Worm (Caenorhabditis elegans) whole organism, mixed stage, embryonic: ENCODE data around the gene C28G1.10.

ENCODE experiments used
- M03D4.4 ChIP-seq: sonication (generic microtip); optimal IDR thresholded peaks from 2 replicates; lab custom pipeline; 2017; ENCODE audit warnings: mild to moderate bottlenecking, missing genetic modification characterization, missing compliant biosample characterization
- blmp-1 ChIP-seq: fragments of 150-350 bp; optimal IDR thresholded peaks from 2 replicates; lab custom pipeline; 2014; ENCODE audit warnings: missing biosample characterization, missing genetic modification characterization
- ceh-39 ChIP-seq: fragments of 150-350 bp; optimal IDR thresholded peaks from 2 replicates; lab custom pipeline; 2014; ENCODE audit warnings: missing biosample characterization, missing genetic modification characterization
- ceh-43 ChIP-seq: fragments of 200-800 bp; sonication (Bioruptor generic); optimal IDR thresholded peaks from 2 replicates; lab custom pipeline; 2018; ENCODE audit warnings: mild to moderate bottlenecking, missing genetic modification characterization, moderate library complexity, missing compliant biosample characterization
- ces-1 ChIP-seq: fragments of 150-350 bp; optimal IDR thresholded peaks from 2 replicates; lab custom pipeline; 2014; ENCODE audit warnings: missing biosample characterization, missing genetic modification reagents, missing genetic modification characterization
- drap-1 ChIP-seq: fragments of 200-800 bp; sonication (Bioruptor generic); optimal IDR thresholded peaks from 3 replicates; lab custom pipeline; 2018; ENCODE audit warnings: mild to moderate bottlenecking, missing genetic modification characterization, missing compliant biosample characterization
- elt-3 ChIP-seq: fragments of 150-350 bp; optimal IDR thresholded peaks from 2 replicates; lab custom pipeline; 2014; ENCODE audit warnings: missing biosample characterization, missing genetic modification characterization
- lin-13 ChIP-seq: fragments of 150-350 bp; optimal IDR thresholded peaks from 2 replicates; lab custom pipeline; 2014; ENCODE audit warnings: missing biosample characterization, missing genetic modification characterization
- lin-32 ChIP-seq: fragments of 200-800 bp; sonication (Bioruptor generic); optimal IDR thresholded peaks from 2 replicates; lab custom pipeline; 2018; ENCODE audit warnings: mild to moderate bottlenecking, missing genetic modification characterization, missing compliant biosample characterization
- lsy-2 ChIP-seq: fragments of 150-350 bp; optimal IDR thresholded peaks from 2 replicates; lab custom pipeline; 2014; ENCODE audit warnings: missing biosample characterization, missing genetic modification characterization
- mab-5 ChIP-seq: fragments of 150-350 bp; optimal IDR thresholded peaks from 2 replicates; lab custom pipeline; 2014; ENCODE audit warnings: missing biosample characterization, missing genetic modification characterization
- nhr-2 ChIP-seq: fragments of 150-350 bp; optimal IDR thresholded peaks from 2 replicates; lab custom pipeline; 2014; ENCODE audit warnings: missing biosample characterization, missing genetic modification characterization
- nhr-237 ChIP-seq: fragments of 150-350 bp; optimal IDR thresholded peaks from 2 replicates; lab custom pipeline; 2014; ENCODE audit warnings: missing biosample characterization, missing genetic modification characterization
- nhr-28 ChIP-seq: fragments of 150-350 bp; optimal IDR thresholded peaks from 2 replicates; lab custom pipeline; 2014; ENCODE audit warnings: missing biosample characterization, missing genetic modification characterization
- nhr-76 ChIP-seq: sonication (generic microtip); optimal IDR thresholded peaks from 2 replicates; lab custom pipeline; 2017; ENCODE audit warnings: missing biosample characterization, missing genetic modification characterization
- pha-4 ChIP-seq: fragments of 150-350 bp; optimal IDR thresholded peaks from 2 replicates; lab custom pipeline; 2018; ENCODE audit warnings: missing biosample characterization, missing genetic modification reagents, missing genetic modification characterization
- sptf-1 ChIP-seq: sonication (generic microtip); optimal IDR thresholded peaks from 2 replicates; lab custom pipeline; 2017; ENCODE audit warnings: mild to moderate bottlenecking, missing genetic modification characterization, moderate library complexity, missing compliant biosample characterization
- tbx-8 ChIP-seq: fragments of 200-800 bp; sonication (Bioruptor generic); optimal IDR thresholded peaks from 2 replicates; lab custom pipeline; 2018; ENCODE audit warnings: mild to moderate bottlenecking, missing genetic modification characterization, moderate library complexity, missing compliant biosample characterization
- unc-120 ChIP-seq: sonication (generic microtip); optimal IDR thresholded peaks from 2 replicates; lab custom pipeline; 2017; ENCODE audit warnings: missing genetic modification characterization, missing compliant biosample characterization; ENCODE audit not compliant: poor library complexity, severe bottlenecking
- unc-39 ChIP-seq: fragments of 150-350 bp; optimal IDR thresholded peaks from 2 replicates; lab custom pipeline; 2014; ENCODE audit warnings: missing biosample characterization, missing genetic modification characterization
- unc-62 ChIP-seq: fragments of 150-350 bp; optimal IDR thresholded peaks from 2 replicates; lab custom pipeline; 2014; ENCODE audit warnings: missing biosample characterization, missing genetic modification reagents, missing genetic modification characterization
- zip-8 ChIP-seq: fragments of 150-350 bp; optimal IDR thresholded peaks from 2 replicates; lab custom pipeline; 2014; ENCODE audit warnings: missing biosample characterization, missing genetic modification characterization

C28G1.10 gene

DNA sequence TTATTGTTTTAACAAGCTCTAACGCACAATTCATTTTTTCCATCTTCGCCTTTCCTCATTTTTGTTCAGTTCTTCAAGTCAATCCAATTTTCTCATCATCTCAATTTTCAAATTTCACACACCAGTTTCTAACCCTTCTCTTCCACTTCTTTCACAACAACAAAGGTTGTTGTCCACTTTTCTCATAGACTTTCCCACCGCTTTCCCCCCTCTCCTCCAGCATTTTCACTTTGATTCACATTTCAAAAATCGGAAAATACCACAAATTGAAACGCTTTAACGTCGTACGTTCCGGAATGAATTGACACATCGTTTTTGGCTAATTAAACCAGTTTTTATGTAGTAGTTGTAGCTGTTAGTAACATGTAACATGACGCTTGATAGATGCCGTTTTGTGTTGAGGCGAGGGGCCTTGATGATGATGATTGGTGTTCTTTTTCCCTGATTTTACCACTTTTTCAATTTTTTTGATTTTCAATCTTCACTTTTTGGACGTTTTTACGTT lies 43.4 kb downstream of the C28G1.10 start:
- TF ChIP-seq blmp-1 (tag; lab: Kevin White, UChicago) (peak; percentile 55), unc-39 (tag; lab: Kevin White, UChicago) (no peak)

DNA sequence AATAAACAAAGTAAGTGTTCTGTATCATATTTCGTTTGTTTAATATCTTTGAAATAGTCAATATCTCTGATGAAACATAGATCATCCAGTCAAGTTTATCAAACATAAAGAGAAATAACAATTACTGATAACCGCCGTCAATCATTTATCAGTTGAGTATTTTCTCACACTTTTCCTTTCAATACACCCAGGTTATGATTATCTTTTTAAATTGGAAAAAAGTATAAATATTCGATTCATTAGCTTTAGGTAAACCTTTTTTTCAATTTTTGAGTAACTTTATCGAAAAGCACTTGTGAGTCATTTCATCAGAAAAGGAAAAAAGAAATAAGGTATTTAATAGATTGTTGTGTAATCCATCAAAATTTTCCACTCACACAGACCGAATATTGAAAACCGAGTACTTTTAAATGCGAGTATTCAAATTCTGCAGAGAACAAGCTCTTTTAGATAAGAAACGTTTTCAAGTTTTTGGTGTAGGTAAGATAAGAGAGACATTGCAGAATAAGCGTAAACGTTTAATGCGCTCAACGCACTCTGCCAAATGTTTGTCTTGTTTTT lies 44.6 kb downstream of the C28G1.10 start:
- TF ChIP-seq unc-62 (GFP tag; lab: Kevin White, UChicago), result no peak
- TF ChIP-seq blmp-1 (tag; lab: Kevin White, UChicago), result no peak
- no peak for TF ChIP-seq nhr-2 (tag; lab: Kevin White, UChicago)
- no peak for TF ChIP-seq zip-8
- no peak for TF ChIP-seq nhr-237 (tag; lab: Kevin White, UChicago)
- TF ChIP-seq lsy-2 (tag; lab: Kevin White, UChicago), result no peak
- no peak for TF ChIP-seq M03D4.4 (tag; lab: Kevin White, UChicago)
- TF ChIP-seq elt-3, result no peak
- TF ChIP-seq unc-120 (tag; lab: Kevin White, UChicago), result no peak
- no peak for TF ChIP-seq unc-39 (tag; lab: Kevin White, UChicago)
- TF ChIP-seq nhr-28, result no peak
- no peak for TF ChIP-seq lin-13 (tag; lab: Kevin White, UChicago)
- TF ChIP-seq ceh-43 (GFP tag; lab: Kevin White, UChicago), result no peak
- no peak for TF ChIP-seq pha-4 (tag; lab: Kevin White, UChicago)
- TF ChIP-seq lin-32 (GFP tag; lab: Kevin White, UChicago), result no peak
- no peak for TF ChIP-seq mab-5

DNA sequence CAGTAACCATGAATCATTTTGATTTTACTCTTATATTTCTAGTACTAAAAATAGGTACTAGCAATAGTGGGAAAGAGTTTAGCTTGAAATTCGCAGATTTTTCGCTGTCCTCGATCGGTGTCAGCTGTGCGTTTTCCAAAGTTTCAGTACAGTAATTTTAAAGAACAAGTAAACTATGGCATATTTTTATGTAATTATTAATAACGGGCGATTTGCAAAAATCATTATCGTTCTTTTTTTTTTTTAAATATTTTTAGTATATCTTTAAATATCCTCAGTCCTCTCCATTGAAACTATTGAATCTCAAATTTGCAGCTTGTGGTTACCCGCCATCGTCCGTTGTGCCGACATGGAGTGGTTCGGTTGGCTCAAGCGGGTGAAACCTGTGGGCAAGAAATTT lies 45.9 kb downstream of the C28G1.10 start, which contains the start of gene C13E3.1:
Gene C13E3.1, plus strand, starts transcription at position 301 of the 400 bp plus-strand sequence.
- no peak for TF ChIP-seq ces-1 (GFP tag; lab: Kevin White, UChicago)
- no peak for TF ChIP-seq unc-120 (tag; lab: Kevin White, UChicago)
- TF ChIP-seq ceh-39 (tag; lab: Kevin White, UChicago), result no peak
- no peak for TF ChIP-seq zip-8
- no peak for TF ChIP-seq tbx-8 (GFP tag; lab: Kevin White, UChicago)
- no peak for TF ChIP-seq drap-1
- no peak for TF ChIP-seq nhr-76
- no peak for TF ChIP-seq sptf-1 (tag; lab: Kevin White, UChicago)
- no peak for TF ChIP-seq nhr-28
